Worm (Caenorhabditis elegans): Measurements from ENCODE around the gene cyp-31A3.

ce11 chrIV:4809813-4810212 is 49.0 kb downstream of the cyp-31A3 start, which contains the start of gene H06H21.37:
- TF ChIP-seq ZK546.5 (tag; optimal IDR thresholded peaks at IDR 0.05) (no peak), ama-1 (optimal IDR thresholded peaks at IDR 0.05) (no peak), crh-2 (tag; optimal IDR thresholded peaks at IDR 0.05) (no peak), egl-27 (tag; optimal IDR thresholded peaks at IDR 0.05) (no peak), unc-39 (tag; optimal IDR thresholded peaks at IDR 0.05) (no peak)
